Worm (Caenorhabditis elegans) whole organism, late embryonic: ENCODE results near the gene pag-3.

Experiments
- ceh-48 ChIP-seq: sonication (generic microtip); optimal IDR thresholded peaks from 2 replicates; lab custom pipeline; 2016; ENCODE audit warnings: missing genetic modification characterization, inconsistent platforms, missing compliant biosample characterization
- fkh-10 ChIP-seq: fragments of 150-350 bp; optimal IDR thresholded peaks from 2 replicates; lab custom pipeline; 2014; ENCODE audit warnings: missing biosample characterization, missing genetic modification reagents, missing genetic modification characterization
- pha-2 ChIP-seq: sonication (generic microtip); optimal IDR thresholded peaks from 2 replicates; lab custom pipeline; 2017; ENCODE audit warnings: mild to moderate bottlenecking, missing genetic modification characterization, missing compliant biosample characterization
- ztf-16 ChIP-seq: sonication (generic microtip); optimal IDR thresholded peaks from 2 replicates; lab custom pipeline; 2017; ENCODE audit warnings: missing genetic modification characterization, missing compliant biosample characterization

DNA sequence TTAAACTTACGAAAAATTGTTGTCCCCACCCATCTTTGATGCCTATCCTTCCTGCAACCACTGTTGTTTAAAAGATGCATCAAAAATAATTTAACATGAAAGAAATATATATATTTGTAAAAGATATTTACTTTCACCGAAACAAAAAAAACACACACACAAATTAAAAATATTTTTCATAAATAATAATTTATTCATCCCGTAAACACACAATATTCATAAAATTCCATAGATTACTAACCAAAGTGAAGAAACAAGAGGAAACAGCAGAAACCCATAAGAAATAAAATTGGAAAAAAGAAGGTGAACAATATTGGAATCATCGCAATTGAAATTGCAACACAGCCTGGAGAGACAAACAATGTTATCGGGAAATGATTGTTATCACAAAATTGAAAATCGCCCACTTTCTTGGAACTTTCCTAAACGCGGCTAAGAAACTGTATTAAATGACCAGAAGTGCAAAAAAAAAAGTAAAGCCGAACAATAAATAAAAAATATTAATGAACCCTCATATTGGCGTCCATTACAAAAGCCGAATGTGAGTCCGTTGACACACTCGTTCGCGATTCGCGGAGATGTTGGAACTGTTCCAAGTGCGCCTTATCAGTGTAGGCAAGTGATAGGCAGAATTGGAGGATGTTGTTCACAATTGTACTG, 49.6 kb upstream of the pag-3 start, which contains the start of gene slc-25A18.1:
- no peak for TF ChIP-seq fkh-10
- no peak for TF ChIP-seq ceh-48 (tag; lab: Kevin White, UChicago)
- no peak for TF ChIP-seq ztf-16
- TF ChIP-seq pha-2 (tag; lab: Kevin White, UChicago), result no peak
